Worm (Caenorhabditis elegans) whole organism, L1 larva: Measurements from ENCODE around the gene lelo-3.

Experiments
- C04F5.9 ChIP-seq: sonication (generic microtip); optimal IDR thresholded peaks from 2 replicates; lab custom pipeline; 2016; ENCODE audit warnings: missing genetic modification characterization, missing compliant biosample characterization
- C16A3.4 ChIP-seq: fragments of 150-350 bp; optimal IDR thresholded peaks from 2 replicates; lab custom pipeline; 2014; ENCODE audit warnings: missing biosample characterization, missing genetic modification characterization
- C34B4.2 ChIP-seq: sonication (generic microtip); optimal IDR thresholded peaks from 2 replicates; lab custom pipeline; 2017; ENCODE audit warnings: mild to moderate bottlenecking, missing genetic modification characterization, missing compliant biosample characterization
- F16B12.6 ChIP-seq: fragments of 150-350 bp; optimal IDR thresholded peaks from 2 replicates; lab custom pipeline; 2014; ENCODE audit warnings: missing biosample characterization, missing genetic modification characterization
- alr-1 ChIP-seq: fragments of 200-800 bp; sonication (Bioruptor generic); optimal IDR thresholded peaks from 2 replicates; lab custom pipeline; 2018; ENCODE audit warnings: borderline replicate concordance, mild to moderate bottlenecking, missing genetic modification characterization, missing compliant biosample characterization
- aly-2 ChIP-seq: fragments of 150-350 bp; optimal IDR thresholded peaks from 2 replicates; lab custom pipeline; 2014; ENCODE audit warnings: missing biosample characterization, missing genetic modification characterization
- blmp-1 ChIP-seq: fragments of 150-350 bp; optimal IDR thresholded peaks from 2 replicates; lab custom pipeline; 2014; ENCODE audit warnings: missing biosample characterization, missing genetic modification characterization
- ceh-8 ChIP-seq: fragments of 200-800 bp; sonication (Bioruptor generic); optimal IDR thresholded peaks from 2 replicates; lab custom pipeline; 2018; ENCODE audit warnings: mild to moderate bottlenecking, missing genetic modification characterization, moderate library complexity, missing compliant biosample characterization
- ceh-82 ChIP-seq, 3 experiments: fragments of 150-350 bp in 1 of 3; sonication (generic microtip) in 2 of 3; optimal IDR thresholded peaks; 2 replicates each; lab custom pipeline; 2014 to 2017; ENCODE audit warnings: missing biosample characterization in 3 of 3, missing genetic modification characterization in 3 of 3
- ceh-90 ChIP-seq: sonication (generic microtip); optimal IDR thresholded peaks from 2 replicates; lab custom pipeline; 2016; ENCODE audit warnings: missing genetic modification characterization, missing compliant biosample characterization
- ces-1 ChIP-seq: fragments of 150-350 bp; optimal IDR thresholded peaks from 2 replicates; lab custom pipeline; 2014; ENCODE audit warnings: missing biosample characterization, missing genetic modification reagents, missing genetic modification characterization
- dpl-1 ChIP-seq, 3 experiments: fragments of 150-350 bp in 2 of 3; sonication (generic microtip) in 1 of 3; optimal IDR thresholded peaks; 2 replicates each; lab custom pipeline; 2014 to 2017; ENCODE audit warnings: missing biosample characterization in 3 of 3, missing genetic modification characterization in 3 of 3, missing genetic modification reagents in 3 of 3
- dsc-1 ChIP-seq: sonication (generic microtip); optimal IDR thresholded peaks from 2 replicates; lab custom pipeline; 2016; ENCODE audit warnings: mild to moderate bottlenecking, missing genetic modification characterization, missing compliant biosample characterization
- efl-1 ChIP-seq, 4 experiments: fragments of 150-350 bp; optimal IDR thresholded peaks in 3 of 4; peaks in 1 of 4; 1 replicate in 1 of 4; 2 replicates in 3 of 4; lab custom pipeline; 2014; ENCODE audit warnings: missing biosample characterization in 2 of 4, missing genetic modification characterization in 2 of 4, missing genetic modification reagents in 2 of 4
- egl-13 ChIP-seq: sonication (generic microtip); optimal IDR thresholded peaks from 2 replicates; lab custom pipeline; 2016; ENCODE audit warnings: missing genotype, missing genetic modification reagents, missing genetic modification characterization, missing compliant biosample characterization
- egl-27 ChIP-seq, 2 experiments: fragments of 150-350 bp in 1 of 2; sonication (generic microtip); optimal IDR thresholded peaks; 3 replicates each; lab custom pipeline; 2017 to 2018; ENCODE audit warnings: missing biosample characterization in 2 of 2, missing genetic modification characterization in 2 of 2, missing genetic modification reagents in 2 of 2
- ets-5 ChIP-seq: fragments of 200-800 bp; sonication (Bioruptor generic); IDR thresholded peaks from 2 replicates; pipeline ENCODE4 v1.3.6; 2022; ENCODE audit warnings: missing genetic modification characterization, missing compliant biosample characterization
- fos-1 ChIP-seq: fragments of 150-350 bp; optimal IDR thresholded peaks from 2 replicates; lab custom pipeline; 2014; ENCODE audit warnings: missing biosample characterization, missing genetic modification characterization
- grh-1 ChIP-seq: fragments of 200-800 bp; sonication (Bioruptor generic); IDR thresholded peaks from 2 replicates; pipeline ENCODE4 v1.3.6; 2022; ENCODE audit warnings: missing genetic modification reagents, missing genetic modification characterization, missing compliant biosample characterization
- hlh-17 ChIP-seq: fragments of 200-800 bp; sonication (Bioruptor generic); optimal IDR thresholded peaks from 2 replicates; lab custom pipeline; 2018; ENCODE audit warnings: missing genetic modification characterization, mild to moderate bottlenecking, missing compliant biosample characterization, moderate library complexity, borderline replicate concordance
- hlh-4 ChIP-seq: sonication (generic microtip); optimal IDR thresholded peaks from 2 replicates; lab custom pipeline; 2016; ENCODE audit warnings: mild to moderate bottlenecking, missing genetic modification characterization, missing compliant biosample characterization
- jun-1 ChIP-seq: fragments of 150-350 bp; optimal IDR thresholded peaks from 2 replicates; lab custom pipeline; 2014; ENCODE audit warnings: missing biosample characterization, missing genetic modification reagents, missing genetic modification characterization
- lin-39 ChIP-seq: fragments of 150-350 bp; optimal IDR thresholded peaks from 2 replicates; lab custom pipeline; 2014; ENCODE audit warnings: missing biosample characterization, missing genetic modification reagents, missing genetic modification characterization
- lsy-2 ChIP-seq, 2 experiments: fragments of 150-350 bp; optimal IDR thresholded peaks; 2 replicates each; lab custom pipeline; 2014; ENCODE audit warnings: missing biosample characterization in 2 of 2, missing genetic modification characterization in 2 of 2
- mab-9 ChIP-seq: fragments of 200-800 bp; sonication (Bioruptor generic); IDR thresholded peaks from 2 replicates; pipeline ENCODE4 v1.3.6; 2022; ENCODE audit warnings: missing genetic modification reagents, missing genetic modification characterization, missing compliant biosample characterization
- mef-2 ChIP-seq: fragments of 150-350 bp; optimal IDR thresholded peaks from 2 replicates; lab custom pipeline; 2014; ENCODE audit warnings: missing biosample characterization, missing genetic modification characterization
- nhr-11 ChIP-seq: fragments of 150-350 bp; optimal IDR thresholded peaks from 2 replicates; lab custom pipeline; 2014; ENCODE audit warnings: missing biosample characterization, missing genetic modification characterization
- nhr-12 ChIP-seq: sonication (generic microtip); optimal IDR thresholded peaks from 2 replicates; lab custom pipeline; 2017; ENCODE audit warnings: missing biosample characterization, missing genetic modification characterization
- nhr-20 ChIP-seq: sonication (generic microtip); optimal IDR thresholded peaks from 2 replicates; lab custom pipeline; 2016; ENCODE audit warnings: mild to moderate bottlenecking, missing genetic modification characterization, missing compliant biosample characterization
- nhr-28 ChIP-seq: fragments of 150-350 bp; optimal IDR thresholded peaks from 2 replicates; lab custom pipeline; 2014; ENCODE audit warnings: missing biosample characterization, missing genetic modification characterization
- nhr-77 ChIP-seq: fragments of 150-350 bp; optimal IDR thresholded peaks from 2 replicates; lab custom pipeline; 2014; ENCODE audit warnings: missing biosample characterization, missing genetic modification characterization
- pag-3 ChIP-seq: sonication (generic microtip); optimal IDR thresholded peaks from 2 replicates; lab custom pipeline; 2017; ENCODE audit warnings: missing genetic modification characterization, mild to moderate bottlenecking, missing compliant biosample characterization, antibody characterized with exemption, borderline replicate concordance; ENCODE audit not compliant: insufficient read depth
- pax-3 ChIP-seq: fragments of 200-800 bp; sonication (Bioruptor generic); optimal IDR thresholded peaks from 2 replicates; lab custom pipeline; 2018; ENCODE audit warnings: mild to moderate bottlenecking, missing genetic modification characterization, moderate library complexity, missing compliant biosample characterization
- pqm-1 ChIP-seq: sonication (generic microtip); optimal IDR thresholded peaks from 3 replicates; lab custom pipeline; 2017; ENCODE audit warnings: missing biosample characterization, missing genetic modification characterization
- rnt-1 ChIP-seq: sonication (generic microtip); optimal IDR thresholded peaks from 2 replicates; lab custom pipeline; 2016; ENCODE audit warnings: mild to moderate bottlenecking, missing genetic modification characterization, moderate library complexity, missing compliant biosample characterization
- skn-1 ChIP-seq: fragments of 150-350 bp; optimal IDR thresholded peaks from 2 replicates; lab custom pipeline; 2014; ENCODE audit warnings: missing biosample characterization, missing genetic modification characterization
- snpc-4 ChIP-seq: fragments of 150-350 bp; optimal IDR thresholded peaks from 2 replicates; lab custom pipeline; 2014; ENCODE audit warnings: missing biosample characterization, missing genetic modification characterization
- snu-23 ChIP-seq: sonication (generic microtip); optimal IDR thresholded peaks from 2 replicates; lab custom pipeline; 2016; ENCODE audit warnings: missing genetic modification characterization, missing compliant biosample characterization
- sptf-1 ChIP-seq: fragments of 150-350 bp; optimal IDR thresholded peaks from 2 replicates; lab custom pipeline; 2014; ENCODE audit warnings: missing biosample characterization, missing genetic modification characterization
- swsn-7 ChIP-seq: sonication (generic microtip); optimal IDR thresholded peaks from 2 replicates; lab custom pipeline; 2016; ENCODE audit warnings: missing genetic modification characterization, missing compliant biosample characterization
- tbx-2 ChIP-seq: sonication (generic microtip); optimal IDR thresholded peaks from 2 replicates; lab custom pipeline; 2016; ENCODE audit warnings: missing genetic modification characterization, missing compliant biosample characterization
- unc-62 ChIP-seq: fragments of 150-350 bp; optimal IDR thresholded peaks from 2 replicates; lab custom pipeline; 2014; ENCODE audit warnings: missing biosample characterization, missing genetic modification reagents, missing genetic modification characterization
- unc-86 ChIP-seq: sonication (generic microtip); optimal IDR thresholded peaks from 2 replicates; lab custom pipeline; 2016; ENCODE audit warnings: missing genetic modification characterization, missing compliant biosample characterization
- vab-15 ChIP-seq: sonication (generic microtip); optimal IDR thresholded peaks from 2 replicates; lab custom pipeline; 2017; ENCODE audit warnings: missing genotype, mild to moderate bottlenecking, missing genetic modification characterization, missing compliant biosample characterization

lelo-3 gene

DNA sequence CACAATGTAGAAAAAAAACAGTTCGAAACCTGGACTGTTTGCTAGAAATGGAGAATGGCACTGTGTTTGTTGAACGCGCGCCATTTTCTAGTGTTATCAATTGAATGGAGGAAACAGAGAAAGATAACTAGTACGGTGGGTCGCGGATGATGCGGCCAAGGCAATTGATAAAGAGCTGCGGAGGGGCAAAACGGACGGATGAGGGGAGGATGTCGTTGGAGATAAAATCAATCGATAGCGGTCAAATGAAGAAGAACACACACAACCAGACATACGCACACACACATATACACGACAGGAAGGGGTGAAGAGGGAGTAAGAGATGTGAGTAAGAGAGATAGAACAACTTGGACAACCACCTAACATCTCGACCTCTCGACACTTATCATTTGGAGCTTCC lies 27.7 kb upstream of the lelo-3 start (continued):
- no peak for TF ChIP-seq lin-39 (tag; lab: Kevin White, UChicago)
- TF ChIP-seq hlh-17 (GFP tag; lab: Kevin White, UChicago) = no peak
- peak; percentile 40 for TF ChIP-seq nhr-20 (tag; lab: Kevin White, UChicago)
- no peak for TF ChIP-seq ceh-82 (tag; optimal IDR thresholded peaks at IDR 0.05; lab: Kevin White, UChicago)

DNA sequence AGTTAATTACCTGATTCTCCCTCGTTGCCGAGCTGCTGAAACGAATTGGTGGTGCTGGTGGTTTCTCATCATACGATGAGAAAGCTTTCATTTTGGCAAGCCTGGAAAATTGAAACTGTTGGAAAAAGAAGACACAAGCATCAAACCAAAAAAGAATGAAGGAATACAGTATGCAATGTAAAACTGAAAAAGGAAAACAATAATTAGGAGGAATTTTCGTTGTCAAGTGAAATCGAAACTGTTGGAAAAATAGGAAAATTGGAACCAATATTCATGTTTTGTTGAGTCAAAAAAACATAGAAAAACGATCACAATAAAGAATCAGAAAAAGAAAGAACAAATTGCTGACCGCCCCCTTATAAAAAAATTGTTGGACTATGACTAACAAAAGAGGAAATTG lies 26.1 kb upstream of the lelo-3 start, which contains the start of gene pak-1:
Gene pak-1 (minus strand): TSS at position 101 of the 400 bp plus-strand sequence.
- no peak for TF ChIP-seq hlh-17 (GFP tag; lab: Kevin White, UChicago)
- no peak for TF ChIP-seq lin-39 (tag; lab: Kevin White, UChicago)
- no peak for TF ChIP-seq skn-1
- no peak for TF ChIP-seq tbx-2
- no peak for TF ChIP-seq C16A3.4 (tag; lab: Kevin White, UChicago)
- no peak for TF ChIP-seq nhr-77
- no peak for TF ChIP-seq nhr-28 (tag; lab: Kevin White, UChicago)
- no peak for TF ChIP-seq jun-1
- TF ChIP-seq aly-2 (tag; lab: Kevin White, UChicago) = no peak
- no peak for TF ChIP-seq unc-62 (GFP tag; lab: Kevin White, UChicago)
- TF ChIP-seq grh-1 = no peak
- TF ChIP-seq sptf-1 (tag; lab: Kevin White, UChicago) = no peak
- no peak for TF ChIP-seq blmp-1 (tag; lab: Kevin White, UChicago)
- no peak for TF ChIP-seq egl-27 (tag; optimal IDR thresholded peaks at IDR 0.05; lab: Kevin White, UChicago)
- no peak for TF ChIP-seq mef-2 (tag; lab: Kevin White, UChicago)
- TF ChIP-seq egl-13 (tag; lab: Kevin White, UChicago) = no peak
- TF ChIP-seq snpc-4 (tag; lab: Kevin White, UChicago) = no peak
- no peak for TF ChIP-seq efl-1 (optimal IDR thresholded peaks at IDR 0.05; lab: Kevin White, UChicago)
- no peak for TF ChIP-seq efl-1 (GFP tag; optimal IDR thresholded peaks at IDR 0.05 in 1 of 2; lab: Kevin White, UChicago)
- no peak for TF ChIP-seq F16B12.6 (tag; lab: Kevin White, UChicago)
- TF ChIP-seq, all 84 proteins: peak for 0

DNA sequence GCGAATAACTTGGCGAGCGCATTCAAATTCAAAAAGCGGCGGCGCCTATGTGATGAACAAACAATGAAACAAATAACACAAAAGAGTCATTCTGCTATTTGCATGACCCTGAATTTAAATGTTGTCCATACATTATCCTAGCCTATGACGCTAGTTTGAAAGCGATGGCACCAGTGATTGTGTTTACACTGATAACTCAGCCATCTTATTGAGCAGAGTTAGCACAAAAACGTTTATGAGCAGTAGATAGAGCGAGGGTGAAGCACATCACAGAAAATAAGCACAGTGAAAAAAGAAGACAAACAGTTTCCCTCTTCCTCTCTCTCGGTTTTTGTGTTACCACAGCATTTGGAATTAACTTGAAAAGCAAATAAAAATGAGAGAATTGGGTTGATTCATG lies 20.9 kb upstream of the lelo-3 start:
- no peak for TF ChIP-seq C04F5.9 (tag; lab: Kevin White, UChicago)
- TF ChIP-seq ceh-90 (tag; lab: Kevin White, UChicago) = no peak
- TF ChIP-seq swsn-7 (tag; lab: Kevin White, UChicago) = no peak
- no peak for TF ChIP-seq C34B4.2 (tag; lab: Kevin White, UChicago)
- TF ChIP-seq nhr-11 (tag; lab: Kevin White, UChicago) = no peak
- TF ChIP-seq, all 84 proteins: peak for 0

DNA sequence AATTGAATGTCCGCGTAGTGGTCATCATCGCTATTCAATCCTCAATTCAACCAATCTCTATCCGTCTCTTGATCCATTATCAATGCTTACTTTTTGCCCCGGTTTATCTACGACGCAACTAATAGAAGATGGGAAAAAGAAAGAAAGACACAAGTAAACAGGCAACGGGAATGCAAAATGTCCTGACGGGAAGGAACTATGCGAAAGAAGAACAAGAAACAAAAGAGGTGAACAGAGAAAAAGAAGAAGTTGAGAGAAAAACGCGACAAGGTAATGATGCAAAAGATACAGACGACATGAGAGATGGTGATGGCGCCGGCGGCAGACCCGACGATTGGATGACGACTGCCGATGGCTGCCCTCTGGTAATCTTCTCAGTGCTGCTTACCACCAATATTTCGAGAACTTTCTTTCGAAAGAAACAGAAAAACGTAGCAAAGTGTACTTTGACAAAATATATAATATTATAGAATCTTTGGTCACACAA lies 19.7 kb upstream of the lelo-3 start:
- TF ChIP-seq fos-1 (peak; percentile 35), vab-15 (tag; lab: Kevin White, UChicago) (no peak), skn-1 (peak; percentile 41), pag-3 (tag; lab: Kevin White, UChicago) (peak; percentile 15), mab-9 (GFP tag; lab: Robert Waterston, UW) (no peak), dsc-1 (tag; lab: Kevin White, UChicago) (no peak), pqm-1 (no peak), snu-23 (peak; percentile 95), sptf-1 (tag; lab: Kevin White, UChicago) (no peak), C34B4.2 (tag; lab: Kevin White, UChicago) (no peak), pax-3 (tag; lab: Kevin White, UChicago) (no peak), efl-1 (optimal IDR thresholded peaks at IDR 0.05; lab: Kevin White, UChicago) (peak; percentile 13 to 37), efl-1 (GFP tag; optimal IDR thresholded peaks at IDR 0.05 in 1 of 2; lab: Kevin White, UChicago) (peak; percentile 24 to 94), hlh-17 (GFP tag; lab: Kevin White, UChicago) (no peak), ets-5 (GFP tag; lab: Robert Waterston, UW) (no peak), nhr-11 (tag; lab: Kevin White, UChicago) (no peak), dpl-1 (GFP tag; optimal IDR thresholded peaks at IDR 0.05; lab: Kevin White, UChicago) (peak in 1 of 3 experiments; percentile 43), alr-1 (tag; lab: Kevin White, UChicago) (no peak), hlh-4 (tag; lab: Kevin White, UChicago) (no peak), unc-86 (tag; lab: Kevin White, UChicago) (no peak), nhr-12 (tag; lab: Kevin White, UChicago) (no peak), nhr-77 (peak; percentile 68), ces-1 (GFP tag; lab: Kevin White, UChicago) (no peak), aly-2 (tag; lab: Kevin White, UChicago) (no peak), egl-27 (tag; optimal IDR thresholded peaks at IDR 0.05; lab: Kevin White, UChicago) (peak; percentile 9 to 16), lsy-2 (tag; optimal IDR thresholded peaks at IDR 0.05; lab: Kevin White, UChicago) (peak; percentile 60 to 85), rnt-1 (peak; percentile 75), nhr-28 (tag; lab: Kevin White, UChicago) (no peak), ceh-8 (GFP tag; lab: Kevin White, UChicago) (no peak)
